Worm (Caenorhabditis elegans): Measurements from ENCODE around the gene F53F4.4.

The F53F4.4 gene

DNA sequence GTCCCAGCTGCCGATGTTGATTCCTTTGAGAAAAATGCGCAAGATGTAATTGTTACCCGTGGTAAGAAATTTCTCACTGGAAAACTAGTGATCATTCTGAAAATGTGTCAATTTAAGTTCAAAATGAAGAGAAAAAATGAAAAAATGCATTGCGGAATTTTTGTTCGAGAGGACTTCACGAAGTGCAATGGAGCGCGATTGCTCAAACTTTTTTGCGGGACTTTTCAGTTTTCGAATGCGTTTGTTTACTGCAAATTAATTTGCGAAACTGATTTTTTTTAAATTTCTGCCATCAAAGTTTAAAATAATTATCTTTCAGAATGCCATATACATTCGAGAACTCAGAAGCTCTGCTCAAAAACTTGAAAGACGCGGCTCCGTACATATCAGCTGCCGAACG lies 24.6 kb upstream of the F53F4.4 start, which contains the start of the genes nuaf-1 and bir-2:
Gene nuaf-1, minus strand, starts transcription at position 98 of the 400 bp plus-strand sequence.
Gene bir-2, plus strand, starts transcription at position 318 of the 400 bp plus-strand sequence.
- no peak for TF ChIP-seq ztf-23 (GFP tag; IDR thresholded peaks at IDR 0.05)
- no peak for TF ChIP-seq klf-2 (GFP tag; conservative IDR thresholded peaks at IDR 0.05)
- no peak for TF ChIP-seq tab-1 (GFP tag; IDR thresholded peaks at IDR 0.05)
- TF ChIP-seq cog-1 (tag; optimal IDR thresholded peaks at IDR 0.05) = no peak
- TF ChIP-seq ztf-29 (GFP tag; IDR thresholded peaks at IDR 0.05) = no peak
- no peak for TF ChIP-seq flt-1 (GFP tag; IDR thresholded peaks at IDR 0.05)
- TF ChIP-seq T22C8.4 (GFP tag; IDR thresholded peaks at IDR 0.05) = no peak
- TF ChIP-seq ref-1 (GFP tag; conservative IDR thresholded peaks at IDR 0.05) = no peak

- TF ChIP-seq ztf-23 (GFP tag; IDR thresholded peaks at IDR 0.05) (no peak), T22C8.4 (GFP tag; IDR thresholded peaks at IDR 0.05) (no peak), klf-2 (GFP tag; conservative IDR thresholded peaks at IDR 0.05) (no peak), cog-1 (tag; optimal IDR thresholded peaks at IDR 0.05) (no peak)
Observed at ce11 chrV:13571714-13572258, 21.4 kb upstream of the F53F4.4 start, which contains the start of gene C50B8.4. Gene C50B8.4, plus strand, starts transcription at chrV:13572012.

ce11 chrV:13575866-13576265 lies 17.3 kb upstream of the F53F4.4 start:
- TF ChIP-seq klf-2 (GFP tag; conservative IDR thresholded peaks at IDR 0.05) = no peak
- TF ChIP-seq ztf-23 (GFP tag; IDR thresholded peaks at IDR 0.05) = peak; percentile 43; the same call in 1 of the 2 replicates
- TF ChIP-seq T22C8.4 (GFP tag; IDR thresholded peaks at IDR 0.05) = no peak
- no peak for TF ChIP-seq flt-1 (GFP tag; IDR thresholded peaks at IDR 0.05)
- TF ChIP-seq cog-1 (tag; optimal IDR thresholded peaks at IDR 0.05) = no peak
- no peak for TF ChIP-seq tab-1 (GFP tag; IDR thresholded peaks at IDR 0.05)

DNA sequence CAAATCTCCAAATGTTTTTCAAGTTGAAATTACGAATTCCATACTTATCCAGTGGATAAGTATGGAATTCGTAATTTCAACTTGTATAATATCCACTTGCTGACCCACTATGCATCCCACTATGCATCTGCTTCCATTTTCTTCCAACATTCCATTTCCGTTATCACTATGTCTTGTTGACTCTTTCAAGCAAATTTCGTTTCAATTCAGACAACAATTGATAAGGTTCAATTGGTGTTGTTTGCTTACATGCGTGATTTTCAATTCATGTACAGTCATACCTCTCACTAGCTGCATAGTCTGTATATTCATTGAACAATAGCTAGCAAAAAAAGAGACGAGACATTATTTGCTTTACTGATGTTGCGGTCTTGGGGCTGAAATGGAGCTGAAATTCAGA lies 16.4 kb upstream of the F53F4.4 start:
- TF ChIP-seq flt-1 (GFP tag; IDR thresholded peaks at IDR 0.05) = no peak
- TF ChIP-seq med-1 (GFP tag; optimal IDR thresholded peaks at IDR 0.05; ENCODE audit: insufficient read depth) = no peak

ce11 chrV:13577463-13577862 lies 15.7 kb upstream of the F53F4.4 start:
- no peak for TF ChIP-seq ztf-23 (GFP tag; IDR thresholded peaks at IDR 0.05)
- TF ChIP-seq ref-1 (GFP tag; conservative IDR thresholded peaks at IDR 0.05) = no peak
- TF ChIP-seq flt-1 (GFP tag; IDR thresholded peaks at IDR 0.05) = no peak
- TF ChIP-seq cog-1 (tag; optimal IDR thresholded peaks at IDR 0.05) = no peak
- no peak for TF ChIP-seq ztf-29 (GFP tag; IDR thresholded peaks at IDR 0.05)
- no peak for TF ChIP-seq T22C8.4 (GFP tag; IDR thresholded peaks at IDR 0.05)
- no peak for TF ChIP-seq tab-1 (GFP tag; IDR thresholded peaks at IDR 0.05)
- no peak for TF ChIP-seq med-1 (GFP tag; optimal IDR thresholded peaks at IDR 0.05; ENCODE audit: insufficient read depth)
- no peak for TF ChIP-seq klf-2 (GFP tag; conservative IDR thresholded peaks at IDR 0.05)

DNA sequence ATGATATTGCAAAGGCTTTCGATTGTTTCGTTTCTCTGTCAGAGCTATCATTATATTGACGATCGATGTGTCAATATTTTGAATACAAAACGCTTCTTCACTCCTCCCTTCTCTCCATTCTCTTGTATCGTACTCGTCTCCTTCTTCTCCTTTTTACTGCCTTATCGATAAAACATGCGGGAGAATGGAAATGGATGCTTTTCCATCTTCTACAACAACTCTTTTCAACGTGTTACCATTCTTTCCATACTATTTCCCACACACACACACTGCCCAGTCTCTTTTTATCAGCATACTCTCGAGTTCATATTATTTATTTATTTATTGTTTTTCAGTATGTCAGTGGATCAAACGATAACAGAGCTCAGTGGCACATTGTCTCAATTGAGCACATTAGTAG lies 14.5 kb upstream of the F53F4.4 start, which contains the start of gene C50B8.6:
Gene C50B8.6, plus strand, starts transcription at position 336 of the 400 bp plus-strand sequence.
- no peak for TF ChIP-seq med-1 (GFP tag; optimal IDR thresholded peaks at IDR 0.05; ENCODE audit: insufficient read depth)
- TF ChIP-seq ztf-23 (GFP tag; IDR thresholded peaks at IDR 0.05) = no peak
- TF ChIP-seq cog-1 (tag; optimal IDR thresholded peaks at IDR 0.05) = no peak
- TF ChIP-seq klf-2 (GFP tag; conservative IDR thresholded peaks at IDR 0.05) = no peak
- no peak for TF ChIP-seq flt-1 (GFP tag; IDR thresholded peaks at IDR 0.05)
- no peak for TF ChIP-seq ztf-29 (GFP tag; IDR thresholded peaks at IDR 0.05)
- TF ChIP-seq ref-1 (GFP tag; conservative IDR thresholded peaks at IDR 0.05) = no peak
- no peak for TF ChIP-seq T22C8.4 (GFP tag; IDR thresholded peaks at IDR 0.05)
- no peak for TF ChIP-seq tab-1 (GFP tag; IDR thresholded peaks at IDR 0.05)

- TF ChIP-seq ref-1 (GFP tag; conservative IDR thresholded peaks at IDR 0.05) (no peak), cog-1 (tag; optimal IDR thresholded peaks at IDR 0.05) (no peak), med-1 (GFP tag; optimal IDR thresholded peaks at IDR 0.05; ENCODE audit: insufficient read depth) (no peak), flt-1 (GFP tag; IDR thresholded peaks at IDR 0.05) (no peak), klf-2 (GFP tag; conservative IDR thresholded peaks at IDR 0.05) (no peak), T22C8.4 (GFP tag; IDR thresholded peaks at IDR 0.05) (no peak), ztf-29 (GFP tag; IDR thresholded peaks at IDR 0.05) (no peak)
Observed at ce11 chrV:13580696-13581095, 12.5 kb upstream of the F53F4.4 start, which contains the start of gene C50B8.5. Gene C50B8.5, plus strand, starts transcription at chrV:13580968.

DNA sequence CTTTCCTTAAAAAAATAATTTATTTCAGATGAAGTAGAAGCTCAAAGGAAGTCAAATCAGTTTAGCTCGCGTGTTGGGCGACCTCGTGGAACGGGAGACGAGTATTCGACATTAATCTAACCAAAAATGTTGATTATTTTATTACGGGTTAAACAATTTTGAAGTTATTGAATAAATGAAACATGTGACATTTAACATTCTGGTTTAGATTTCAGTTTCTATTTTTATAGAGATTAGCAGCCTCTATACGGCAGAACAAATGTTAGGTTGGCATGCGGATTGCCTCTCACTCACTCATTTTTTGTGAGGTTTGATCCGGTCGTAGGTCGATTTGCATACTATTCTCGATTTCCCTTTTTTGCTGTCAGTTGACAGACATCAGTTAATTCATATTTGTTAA lies 8.7 kb upstream of the F53F4.4 start, which contains the start of gene F53F4.1:
Gene F53F4.1, plus strand, starts transcription at position 301 of the 400 bp plus-strand sequence.
- TF ChIP-seq T22C8.4 (GFP tag; IDR thresholded peaks at IDR 0.05) = no peak

DNA sequence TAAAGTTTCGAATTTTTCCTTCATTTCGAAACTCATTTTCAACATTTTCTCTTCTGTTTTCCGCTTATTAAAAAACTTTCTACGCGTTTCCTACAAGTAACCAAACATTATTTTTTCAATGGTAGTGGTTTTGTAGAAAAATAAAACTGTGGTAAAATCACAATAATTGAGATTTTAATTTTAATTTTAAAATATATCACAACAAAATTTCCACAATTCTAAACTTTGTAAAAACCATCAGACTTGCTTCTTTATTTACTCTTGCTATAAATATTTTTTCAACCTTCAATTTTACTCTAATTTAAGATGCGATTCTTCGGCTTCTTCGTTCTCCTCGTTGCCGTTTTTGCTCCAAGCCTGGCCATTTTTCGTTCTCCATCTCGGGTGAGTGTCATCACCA lies 5.3 kb upstream of the F53F4.4 start, which contains the start of gene F53F4.17:
Gene F53F4.17, plus strand, starts transcription at position 301 of the 400 bp plus-strand sequence.
- TF ChIP-seq ztf-29 (GFP tag; IDR thresholded peaks at IDR 0.05) (no peak), ref-1 (GFP tag; conservative IDR thresholded peaks at IDR 0.05) (no peak), ztf-23 (GFP tag; IDR thresholded peaks at IDR 0.05) (no peak), T22C8.4 (GFP tag; IDR thresholded peaks at IDR 0.05) (no peak), med-1 (GFP tag; optimal IDR thresholded peaks at IDR 0.05; ENCODE audit: insufficient read depth) (no peak), cog-1 (tag; optimal IDR thresholded peaks at IDR 0.05) (no peak), klf-2 (GFP tag; conservative IDR thresholded peaks at IDR 0.05) (no peak), flt-1 (GFP tag; IDR thresholded peaks at IDR 0.05) (no peak), tab-1 (GFP tag; IDR thresholded peaks at IDR 0.05) (no peak)

- TF ChIP-seq T22C8.4 (GFP tag; IDR thresholded peaks at IDR 0.05) (no peak), klf-2 (GFP tag; conservative IDR thresholded peaks at IDR 0.05) (no peak), ztf-23 (GFP tag; IDR thresholded peaks at IDR 0.05) (no peak), med-1 (GFP tag; optimal IDR thresholded peaks at IDR 0.05; ENCODE audit: insufficient read depth) (no peak), ref-1 (GFP tag; conservative IDR thresholded peaks at IDR 0.05) (no peak), ztf-29 (GFP tag; IDR thresholded peaks at IDR 0.05) (no peak)
Observed at ce11 chrV:13589494-13590176, 3.5 kb upstream of the F53F4.4 start, which contains the start of the genes F53F4.2 and F53F4.18. Gene F53F4.2, minus strand, starts transcription at chrV:13589594. Gene F53F4.18, plus strand, starts transcription at chrV:13590126.

Data from whole organism, midembryonic.